Worm (Caenorhabditis elegans) whole organism, L3 larva: ENCODE data around the gene sgk-1.

Source experiments
- R02D3.7 ChIP-seq: fragments of 150-350 bp; optimal IDR thresholded peaks from 2 replicates; lab custom pipeline; 2014; ENCODE audit warnings: missing biosample characterization, missing genetic modification characterization
- ZK546.5 ChIP-seq: sonication (generic microtip); optimal IDR thresholded peaks from 2 replicates; lab custom pipeline; 2017; ENCODE audit warnings: missing biosample characterization, missing genetic modification characterization
- aly-2 ChIP-seq: fragments of 150-350 bp; optimal IDR thresholded peaks from 2 replicates; lab custom pipeline; 2014; ENCODE audit warnings: missing biosample characterization, missing genetic modification characterization
- ama-1 ChIP-seq: fragments of 150-350 bp; optimal IDR thresholded peaks from 2 replicates; lab custom pipeline; 2018
- ceh-16 ChIP-seq: sonication (generic microtip); optimal IDR thresholded peaks from 2 replicates; lab custom pipeline; 2017; ENCODE audit warnings: missing biosample characterization, missing genetic modification characterization
- ceh-28 ChIP-seq: fragments of 150-350 bp; optimal IDR thresholded peaks from 2 replicates; lab custom pipeline; 2014; ENCODE audit warnings: missing biosample characterization, missing genetic modification reagents, missing genetic modification characterization
- ceh-82 ChIP-seq: fragments of 150-350 bp; optimal IDR thresholded peaks from 2 replicates; lab custom pipeline; 2014; ENCODE audit warnings: missing biosample characterization, missing genetic modification characterization
- ceh-9 ChIP-seq: sonication (generic microtip); optimal IDR thresholded peaks from 2 replicates; lab custom pipeline; 2018; ENCODE audit warnings: missing biosample characterization, missing genetic modification characterization
- daf-12 ChIP-seq: fragments of 150-350 bp; optimal IDR thresholded peaks from 2 replicates; lab custom pipeline; 2014; ENCODE audit warnings: missing biosample characterization, missing genetic modification reagents, missing genetic modification characterization
- egl-27 ChIP-seq: sonication (generic microtip); optimal IDR thresholded peaks from 4 replicates; lab custom pipeline; 2017; ENCODE audit warnings: missing biosample characterization, missing genetic modification reagents, missing genetic modification characterization
- egl-5 ChIP-seq: fragments of 150-350 bp; optimal IDR thresholded peaks from 2 replicates; lab custom pipeline; 2017; ENCODE audit warnings: missing biosample characterization, missing genetic modification reagents, missing genetic modification characterization, inconsistent platforms
- elt-1 ChIP-seq: fragments of 150-350 bp; optimal IDR thresholded peaks from 2 replicates; lab custom pipeline; 2014; ENCODE audit warnings: missing biosample characterization, missing genetic modification characterization
- elt-2 ChIP-seq: sonication (generic microtip); optimal IDR thresholded peaks from 2 replicates; lab custom pipeline; 2016; ENCODE audit warnings: missing genetic modification reagents, mild to moderate bottlenecking, missing genetic modification characterization, missing compliant biosample characterization
- elt-3 ChIP-seq, 3 experiments: fragments of 150-350 bp in 1 of 3; sonication (generic microtip) in 2 of 3; optimal IDR thresholded peaks; 2 replicates in 2 of 3; 4 replicates in 1 of 3; lab custom pipeline; 2014 to 2017; ENCODE audit warnings: missing biosample characterization in 3 of 3, missing genetic modification characterization in 3 of 3
- fkh-10 ChIP-seq: sonication (generic microtip); optimal IDR thresholded peaks from 2 replicates; lab custom pipeline; 2017; ENCODE audit warnings: missing biosample characterization, missing genetic modification reagents, missing genetic modification characterization
- fkh-2 ChIP-seq: fragments of 150-350 bp; optimal IDR thresholded peaks from 2 replicates; lab custom pipeline; 2014; ENCODE audit warnings: missing biosample characterization, missing genetic modification reagents, missing genetic modification characterization
- hmg-11 ChIP-seq: sonication (generic microtip); optimal IDR thresholded peaks from 2 replicates; lab custom pipeline; 2016; ENCODE audit warnings: missing genetic modification characterization, missing compliant biosample characterization
- lin-15B ChIP-seq: fragments of 150-350 bp; optimal IDR thresholded peaks from 2 replicates; lab custom pipeline; 2014; ENCODE audit warnings: missing biosample characterization, missing genetic modification characterization
- lsy-12 ChIP-seq: sonication (generic microtip); optimal IDR thresholded peaks from 2 replicates; lab custom pipeline; 2016; ENCODE audit warnings: mild to moderate bottlenecking, missing genetic modification characterization, missing compliant biosample characterization
- mdl-1 ChIP-seq: fragments of 150-350 bp; optimal IDR thresholded peaks from 2 replicates; lab custom pipeline; 2014; ENCODE audit warnings: missing biosample characterization, missing genetic modification characterization
- mml-1 ChIP-seq: fragments of 150-350 bp; sonication (generic microtip); optimal IDR thresholded peaks from 3 replicates; lab custom pipeline; 2014; ENCODE audit warnings: missing biosample characterization, missing genetic modification characterization
- nfya-1 ChIP-seq: sonication (generic microtip); optimal IDR thresholded peaks from 2 replicates; lab custom pipeline; 2017; ENCODE audit warnings: missing genetic modification characterization, mild to moderate bottlenecking, missing compliant biosample characterization, antibody characterized with exemption, moderate library complexity; ENCODE audit not compliant: insufficient read depth
- nhr-11 ChIP-seq: fragments of 150-350 bp; optimal IDR thresholded peaks from 2 replicates; lab custom pipeline; 2014; ENCODE audit warnings: missing biosample characterization, missing genetic modification characterization
- nhr-12 ChIP-seq: fragments of 150-350 bp; optimal IDR thresholded peaks from 2 replicates; lab custom pipeline; 2014; ENCODE audit warnings: missing biosample characterization, missing genetic modification characterization
- nhr-23 ChIP-seq: fragments of 150-350 bp; optimal IDR thresholded peaks from 2 replicates; lab custom pipeline; 2014; ENCODE audit warnings: missing biosample characterization, missing genetic modification reagents, missing genetic modification characterization
- nhr-25 ChIP-seq: sonication (generic microtip); optimal IDR thresholded peaks from 2 replicates; lab custom pipeline; 2017; ENCODE audit warnings: missing biosample characterization, missing genetic modification characterization
- nhr-43 ChIP-seq: sonication (generic microtip); optimal IDR thresholded peaks from 2 replicates; lab custom pipeline; 2016; ENCODE audit warnings: mild to moderate bottlenecking, missing genetic modification characterization, missing compliant biosample characterization; ENCODE audit not compliant: poor library complexity, severe bottlenecking
- nhr-67 ChIP-seq: fragments of 150-350 bp; optimal IDR thresholded peaks from 2 replicates; lab custom pipeline; 2014; ENCODE audit warnings: missing biosample characterization, missing genetic modification characterization
- nhr-77 ChIP-seq: fragments of 150-350 bp; optimal IDR thresholded peaks from 2 replicates; lab custom pipeline; 2014; ENCODE audit warnings: missing biosample characterization, missing genetic modification characterization
- pha-4 ChIP-seq: fragments of 150-350 bp; optimal IDR thresholded peaks from 2 replicates; lab custom pipeline; 2014; ENCODE audit warnings: missing biosample characterization, missing genetic modification reagents, missing genetic modification characterization
- sea-2 ChIP-seq: fragments of 150-350 bp; sonication (generic microtip); optimal IDR thresholded peaks from 4 replicates; lab custom pipeline; 2014; ENCODE audit warnings: missing biosample characterization, missing genetic modification reagents, missing genetic modification characterization
- skn-1 ChIP-seq: fragments of 150-350 bp; optimal IDR thresholded peaks from 2 replicates; lab custom pipeline; 2014; ENCODE audit warnings: missing biosample characterization, missing genetic modification characterization
- snpc-4 ChIP-seq: fragments of 150-350 bp; optimal IDR thresholded peaks from 2 replicates; lab custom pipeline; 2014; ENCODE audit warnings: missing biosample characterization, missing genetic modification characterization
- tbx-2 ChIP-seq: sonication (generic microtip); optimal IDR thresholded peaks from 2 replicates; lab custom pipeline; 2016; ENCODE audit warnings: mild to moderate bottlenecking, missing genetic modification characterization, missing compliant biosample characterization
- unc-62 ChIP-seq: fragments of 150-350 bp; sonication (generic microtip); optimal IDR thresholded peaks from 4 replicates; lab custom pipeline; 2014; ENCODE audit warnings: missing biosample characterization, missing genetic modification reagents, missing genetic modification characterization
- zag-1 ChIP-seq: fragments of 150-350 bp; optimal IDR thresholded peaks from 2 replicates; lab custom pipeline; 2014; ENCODE audit warnings: missing biosample characterization, missing genetic modification characterization
- ztf-11 ChIP-seq: fragments of 150-350 bp; optimal IDR thresholded peaks from 2 replicates; lab custom pipeline; 2014; ENCODE audit warnings: missing biosample characterization, missing genetic modification characterization

Gene sgk-1

ce11 chrX:16298173-16298572 is 36.3 kb upstream of the sgk-1 start (continued):
- TF ChIP-seq lsy-12 (tag; lab: Kevin White, UChicago) (peak; percentile 46), elt-1 (no peak), elt-2 (tag; lab: Kevin White, UChicago) (peak; percentile 12), aly-2 (tag; lab: Kevin White, UChicago) (no peak), nhr-23 (tag; lab: Kevin White, UChicago) (no peak), R02D3.7 (no peak), nhr-77 (tag; lab: Kevin White, UChicago) (no peak), nhr-43 (peak; percentile 65), ceh-9 (no peak), ceh-28 (tag; lab: Kevin White, UChicago) (no peak), lin-15B (no peak), nhr-12 (tag; lab: Kevin White, UChicago) (no peak), egl-5 (tag; lab: Kevin White, UChicago) (no peak), ceh-16 (no peak), nhr-11 (tag; lab: Kevin White, UChicago) (no peak), fkh-10 (GFP tag; lab: Kevin White, UChicago) (no peak), ceh-82 (tag; lab: Kevin White, UChicago) (no peak)

- no peak for TF ChIP-seq nhr-25 (tag; lab: Kevin White, UChicago)
- peak; percentile 27 for TF ChIP-seq hmg-11 (tag; lab: Kevin White, UChicago)
- no peak for TF ChIP-seq unc-62
- peak; percentile 9 for TF ChIP-seq elt-2 (tag; lab: Kevin White, UChicago)
- TF ChIP-seq pha-4 (tag; lab: Kevin White, UChicago): peak; percentile 68
- no peak for TF ChIP-seq nhr-67 (tag; lab: Kevin White, UChicago)
Measured at ce11 chrX:16297123-16297522, 35.2 kb upstream of the sgk-1 start.

- TF ChIP-seq daf-12 (tag; lab: Kevin White, UChicago) (no peak), fkh-2 (tag; lab: Kevin White, UChicago) (no peak), ceh-82 (tag; lab: Kevin White, UChicago) (no peak), lsy-12 (tag; lab: Kevin White, UChicago) (no peak), aly-2 (tag; lab: Kevin White, UChicago) (no peak)
Measured at ce11 chrX:16292933-16293332, 31.0 kb upstream of the sgk-1 start, which contains the start of gene F52E10.4. F52E10.4 (minus strand) TSS chrX:16293033.

- peak; percentile 84 for TF ChIP-seq nhr-25 (tag; lab: Kevin White, UChicago)
- TF ChIP-seq ceh-9: no peak
Measured at ce11 chrX:16290536-16290935, 28.6 kb upstream of the sgk-1 start.

- TF ChIP-seq zag-1 (tag; lab: Kevin White, UChicago) (no peak), snpc-4 (tag; lab: Kevin White, UChicago) (peak; percentile 81), sea-2 (GFP tag; lab: Kevin White, UChicago) (no peak), ceh-16 (no peak), skn-1 (tag; lab: Kevin White, UChicago) (no peak)
Measured at ce11 chrX:16289635-16290034, 27.7 kb upstream of the sgk-1 start.

ce11 chrX:16285151-16285550 is 23.2 kb upstream of the sgk-1 start:
- no peak for TF ChIP-seq mml-1
- TF ChIP-seq lsy-12 (tag; lab: Kevin White, UChicago): no peak
- no peak for TF ChIP-seq skn-1 (tag; lab: Kevin White, UChicago)
- TF ChIP-seq egl-5 (tag; lab: Kevin White, UChicago): no peak
- no peak for TF ChIP-seq nfya-1 (tag; lab: Kevin White, UChicago)
- TF ChIP-seq elt-2 (tag; lab: Kevin White, UChicago): no peak
- no peak for TF ChIP-seq elt-1
- no peak for TF ChIP-seq ztf-11 (tag; lab: Kevin White, UChicago)
- TF ChIP-seq, all 47 proteins: peak for 0

ce11 chrX:16283103-16283502 is 21.2 kb upstream of the sgk-1 start, which contains the start of gene F52E10.2:
F52E10.2 (minus strand) TSS chrX:16283203.
- TF ChIP-seq ztf-11 (tag; lab: Kevin White, UChicago): no peak
- TF ChIP-seq ama-1: no peak
- no peak for TF ChIP-seq nhr-12 (tag; lab: Kevin White, UChicago)
- TF ChIP-seq nhr-23 (tag; lab: Kevin White, UChicago): no peak
- no peak for TF ChIP-seq ceh-28 (tag; lab: Kevin White, UChicago)
- TF ChIP-seq nhr-43: no peak
- TF ChIP-seq mdl-1 (tag; lab: Kevin White, UChicago): no peak
- no peak for TF ChIP-seq hmg-11 (tag; lab: Kevin White, UChicago)
- no peak for TF ChIP-seq snpc-4 (tag; lab: Kevin White, UChicago)
- TF ChIP-seq ceh-16: no peak
- TF ChIP-seq nhr-11 (tag; lab: Kevin White, UChicago): no peak
- no peak for TF ChIP-seq egl-27 (tag; lab: Kevin White, UChicago)
- no peak for TF ChIP-seq ZK546.5
- no peak for TF ChIP-seq lsy-12 (tag; lab: Kevin White, UChicago)
- TF ChIP-seq fkh-10 (GFP tag; lab: Kevin White, UChicago): no peak
- TF ChIP-seq nfya-1 (tag; lab: Kevin White, UChicago): no peak
- TF ChIP-seq tbx-2: no peak
- TF ChIP-seq elt-3 (tag; optimal IDR thresholded peaks at IDR 0.05; lab: Kevin White, UChicago): no peak
